ENCODE assay signal across 1 fruit fly cellular context in the genomic region with DNA sequence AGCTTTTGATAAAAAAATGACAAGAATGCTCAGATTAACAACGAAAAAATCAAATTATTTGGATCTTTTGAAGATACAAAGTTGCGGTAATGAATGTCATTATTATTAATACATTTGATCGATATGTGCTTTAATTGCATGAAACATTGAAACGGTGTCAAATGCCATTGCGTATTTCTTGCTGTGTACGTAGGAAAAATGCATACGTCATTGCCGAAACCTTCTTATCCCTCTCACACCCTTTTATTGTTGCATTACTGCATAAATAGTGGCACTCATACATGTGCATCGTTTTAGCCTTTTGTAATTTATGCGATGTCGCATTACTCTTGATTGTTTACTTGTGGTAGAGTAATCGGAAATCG.
TF ChIP-seq lines count a peak whose summit lies in the region.

No protein-coding gene starts in this region.

TF ChIP-seq in whole organism, embryonic, 481 proteins besides CTCF, POLR2A, EP300 and RAD21 (continued from another document):
- TF ChIP-seq Myb (GFP tag; optimal IDR thresholded peaks at IDR 0.05; lab: Kevin White, UChicago), result no peak
- no peak for TF ChIP-seq Dad (GFP tag; optimal IDR thresholded peaks at IDR 0.05; lab: Kevin White, UChicago)
- no peak for TF ChIP-seq D (optimal IDR thresholded peaks at IDR 0.05; lab: Kevin White, UChicago)
- TF ChIP-seq D (GFP tag; optimal IDR thresholded peaks at IDR 0.05; lab: Kevin White, UChicago), result peak; percentile 18
- TF ChIP-seq Mad (GFP tag; optimal IDR thresholded peaks at IDR 0.05; lab: Kevin White, UChicago), result no peak
- TF ChIP-seq CG2889 (GFP tag; IDR thresholded peaks at IDR 0.05; lab: Robert Waterston, UW), result no peak
- TF ChIP-seq CG14965 (GFP tag; optimal IDR thresholded peaks at IDR 0.05; lab: Kevin White, UChicago; ENCODE audit: borderline replicate concordance), result no peak
- TF ChIP-seq Atf-2 (GFP tag; optimal IDR thresholded peaks at IDR 0.05; lab: Kevin White, UChicago), result peak; percentile 7
- no peak for TF ChIP-seq CG31365 (tag; optimal IDR thresholded peaks at IDR 0.05; lab: Kevin White, UChicago)
- no peak for TF ChIP-seq bbx (GFP tag; IDR thresholded peaks at IDR 0.05; lab: Robert Waterston, UW; ENCODE audit: partially characterized antibody)
- no peak for TF ChIP-seq CG11560 (tag; IDR thresholded peaks at IDR 0.05; lab: Robert Waterston, UW)
- no peak for TF ChIP-seq wor (GFP tag; IDR thresholded peaks at IDR 0.05; lab: Robert Waterston, UW)
- TF ChIP-seq CG1529 (GFP tag; optimal IDR thresholded peaks at IDR 0.05; lab: Kevin White, UChicago), result no peak
- no peak for TF ChIP-seq odd (GFP tag; optimal IDR thresholded peaks at IDR 0.05; lab: Kevin White, UChicago)
- no peak for TF ChIP-seq zen2 (GFP tag; IDR thresholded peaks at IDR 0.05; lab: Robert Waterston, UW; ENCODE audit: partially characterized antibody)
- peak; percentile 6 for TF ChIP-seq Asciz (GFP tag; optimal IDR thresholded peaks at IDR 0.05; lab: Kevin White, UChicago)
- TF ChIP-seq CG7556 (GFP tag; optimal IDR thresholded peaks at IDR 0.05; lab: Kevin White, UChicago), result no peak
- 0 out of 2 replicates have a peak, but pooled peaks have one; percentile 20 for TF ChIP-seq tna (GFP tag; IDR thresholded peaks at IDR 0.05; lab: Robert Waterston, UW; ENCODE audit: partially characterized antibody)
- no peak for TF ChIP-seq tx (GFP tag; optimal IDR thresholded peaks at IDR 0.05; lab: Kevin White, UChicago)
- TF ChIP-seq ken (GFP tag; IDR thresholded peaks at IDR 0.05; lab: Robert Waterston, UW), result no peak
- TF ChIP-seq Lpt (GFP tag; optimal IDR thresholded peaks at IDR 0.05; lab: Kevin White, UChicago), result no peak
- no peak for TF ChIP-seq br (optimal IDR thresholded peaks at IDR 0.05; lab: Kevin White, UChicago)
- TF ChIP-seq ara (GFP tag; IDR thresholded peaks at IDR 0.05; lab: Robert Waterston, UW), result no peak
- TF ChIP-seq CG12769 (tag; optimal IDR thresholded peaks at IDR 0.05; lab: Kevin White, UChicago), result no peak
- no peak for TF ChIP-seq CG13894 (tag; optimal IDR thresholded peaks at IDR 0.05; lab: Kevin White, UChicago)
- no peak for TF ChIP-seq grn (GFP tag; optimal IDR thresholded peaks at IDR 0.05; lab: Kevin White, UChicago)
- no peak for TF ChIP-seq CG2129 (GFP tag; IDR thresholded peaks at IDR 0.05; lab: Robert Waterston, UW; ENCODE audit: partially characterized antibody)
- TF ChIP-seq Taf1 (GFP tag; IDR thresholded peaks at IDR 0.05; lab: Robert Waterston, UW), result no peak
- TF ChIP-seq CG6765 (GFP tag; optimal IDR thresholded peaks at IDR 0.05; lab: Kevin White, UChicago), result no peak
- TF ChIP-seq zf30C (GFP tag; optimal IDR thresholded peaks at IDR 0.05; lab: Kevin White, UChicago), result no peak
- no peak for TF ChIP-seq CG17829 (tag; optimal IDR thresholded peaks at IDR 0.05; lab: Kevin White, UChicago)
- TF ChIP-seq Tbp (GFP tag; optimal IDR thresholded peaks at IDR 0.05; lab: Kevin White, UChicago), result no peak
- TF ChIP-seq CG14860 (GFP tag; IDR thresholded peaks at IDR 0.05; lab: Robert Waterston, UW; ENCODE audit: partially characterized antibody), result no peak
- TF ChIP-seq sob (GFP tag; IDR thresholded peaks at IDR 0.05; lab: Robert Waterston, UW), result no peak
- TF ChIP-seq seq (GFP tag; IDR thresholded peaks at IDR 0.05; lab: Robert Waterston, UW), result no peak
- no peak for TF ChIP-seq CG17359 (tag; optimal IDR thresholded peaks at IDR 0.05; lab: Kevin White, UChicago)
- TF ChIP-seq CG14050 (GFP tag; IDR thresholded peaks at IDR 0.05; lab: Robert Waterston, UW), result 0 out of 3 replicates have a peak, but pooled peaks have one; percentile 2
- TF ChIP-seq GATAe (GFP tag; conservative IDR thresholded peaks at IDR 0.05; lab: Robert Waterston, UW), result no peak
- TF ChIP-seq CG34376 (GFP tag; optimal IDR thresholded peaks at IDR 0.05; lab: Kevin White, UChicago), result no peak
- TF ChIP-seq CG33213 (GFP tag; optimal IDR thresholded peaks at IDR 0.05; lab: Kevin White, UChicago), result no peak
- no peak for TF ChIP-seq Sin3A (optimal IDR thresholded peaks at IDR 0.05; lab: Kevin White, UChicago)
- no peak for TF ChIP-seq Sry-β (GFP tag; optimal IDR thresholded peaks at IDR 0.05; lab: Kevin White, UChicago)
